Fruit fly (Drosophila melanogaster): ENCODE data around the gene CG4073.
A peak's percentile ranks its signal among the peaks of the same experiment; 100 is the strongest.

CG4073 gene

DNA sequence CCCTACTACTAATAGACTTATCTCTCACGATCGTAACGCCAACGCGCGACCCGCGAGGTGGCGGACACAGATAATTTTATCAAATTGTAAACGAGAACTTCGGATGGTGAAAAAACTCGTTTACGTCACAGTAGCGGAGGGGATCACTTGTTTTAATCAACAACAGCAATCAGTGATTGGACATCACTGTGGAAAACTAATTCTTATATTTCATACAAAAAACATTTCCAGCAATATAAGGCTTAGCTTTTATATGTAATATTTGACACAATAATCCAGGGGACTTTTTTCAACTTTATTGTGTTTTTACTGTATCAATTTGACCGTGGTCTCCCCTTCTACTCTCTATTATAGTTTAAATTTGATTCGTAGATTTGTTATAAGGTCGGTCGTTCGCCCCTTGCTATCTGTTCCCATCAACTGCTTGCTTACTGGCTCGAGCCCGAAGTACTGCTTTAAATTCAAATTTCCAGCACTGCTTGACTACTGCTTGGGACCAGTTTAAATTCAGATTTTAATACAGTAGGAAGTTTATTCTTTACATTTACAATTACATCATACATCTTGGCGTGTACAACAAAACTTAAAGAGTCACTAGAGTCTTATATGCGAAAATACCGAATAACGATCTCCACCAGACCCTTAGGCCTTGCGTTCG, 37.2 kb upstream of the CG4073 start, which contains the start of gene CG6465 (continued):
- TF ChIP-seq Jarid2 (GFP tag; optimal IDR thresholded peaks at IDR 0.05) (peak; percentile 15), eyg (GFP tag; optimal IDR thresholded peaks at IDR 0.05) (no peak), Deaf1 (tag; optimal IDR thresholded peaks at IDR 0.05) (peak; percentile 61), pita (GFP tag; optimal IDR thresholded peaks at IDR 0.05) (peak; percentile 71), Dip3 (GFP tag; optimal IDR thresholded peaks at IDR 0.05) (no peak)

DNA sequence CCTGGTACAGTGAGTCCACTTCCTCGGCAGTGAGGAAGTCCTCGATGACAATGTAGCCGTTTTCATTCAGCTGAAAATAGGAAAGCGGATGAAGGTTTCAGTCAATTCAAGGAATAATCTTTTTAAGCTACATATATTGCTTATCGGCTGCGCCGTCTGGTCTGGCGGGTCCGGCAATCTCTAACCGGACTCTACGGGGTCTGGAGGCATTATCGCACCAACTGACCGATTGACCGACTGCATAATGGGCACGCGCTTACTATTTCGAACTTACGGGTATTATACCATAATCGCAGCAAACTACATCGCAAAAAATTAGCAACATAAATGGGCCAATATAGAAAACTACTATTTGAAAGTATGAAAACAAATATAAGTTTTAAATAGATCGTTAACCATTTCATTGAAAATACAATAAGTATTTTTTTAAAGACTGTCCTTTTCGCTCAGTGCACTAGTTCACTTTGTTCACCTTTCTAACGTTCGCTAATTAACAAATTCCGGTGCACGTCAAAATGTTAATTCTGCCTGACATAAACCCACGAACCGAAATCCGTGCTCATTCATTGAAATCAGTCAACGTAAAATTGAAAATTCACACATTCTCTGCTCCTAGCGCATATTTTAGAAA, 35.5 kb upstream of the CG4073 start:
- TF ChIP-seq CG34376 (GFP tag; optimal IDR thresholded peaks at IDR 0.05) (no peak), CG15696 (tag; optimal IDR thresholded peaks at IDR 0.05) (no peak), Ptx1 (GFP tag; IDR thresholded peaks at IDR 0.05) (peak; percentile 25; the same call in 1 of the 2 replicates), CG13123 (GFP tag; optimal IDR thresholded peaks at IDR 0.05) (no peak), CG7963 (GFP tag; IDR thresholded peaks at IDR 0.05; ENCODE audit: partially characterized antibody) (no peak), CG5180 (GFP tag; optimal IDR thresholded peaks at IDR 0.05) (no peak), CG8089 (GFP tag; optimal IDR thresholded peaks at IDR 0.05) (no peak), onecut (GFP tag; IDR thresholded peaks at IDR 0.05) (no peak), fd96Cb (tag; optimal IDR thresholded peaks at IDR 0.05) (no peak), pzg (GFP tag; optimal IDR thresholded peaks at IDR 0.05) (no peak), CTCF (GFP tag; optimal IDR thresholded peaks at IDR 0.05) (no peak), CG10366 (GFP tag; IDR thresholded peaks at IDR 0.05) (peak; percentile 30; the same call in 1 of the 2 replicates), h (optimal IDR thresholded peaks at IDR 0.05) (no peak), esg (GFP tag; conservative IDR thresholded peaks at IDR 0.05) (0 out of 2 replicates have a peak, but pooled peaks have one; percentile 7), Awh (GFP tag; IDR thresholded peaks at IDR 0.05) (no peak), CG3995 (GFP tag; optimal IDR thresholded peaks at IDR 0.05) (no peak), Myb (GFP tag; optimal IDR thresholded peaks at IDR 0.05) (no peak), CG17385 (GFP tag; optimal IDR thresholded peaks at IDR 0.05) (no peak), CG2889 (GFP tag; IDR thresholded peaks at IDR 0.05) (no peak), CG9817 (tag; optimal IDR thresholded peaks at IDR 0.05) (no peak), Bgb (GFP tag; IDR thresholded peaks at IDR 0.05; ENCODE audit: partially characterized antibody) (no peak), CG8478 (optimal IDR thresholded peaks at IDR 0.05) (no peak), nom (GFP tag; optimal IDR thresholded peaks at IDR 0.05) (no peak), CG9437 (GFP tag; optimal IDR thresholded peaks at IDR 0.05) (no peak), CG7786 (GFP tag; optimal IDR thresholded peaks at IDR 0.05) (no peak), Oli (tag; optimal IDR thresholded peaks at IDR 0.05) (peak; percentile 22), gem (tag; optimal IDR thresholded peaks at IDR 0.05) (peak; percentile 51), mirr (GFP tag; optimal IDR thresholded peaks at IDR 0.05) (no peak), Eip74EF (GFP tag; optimal IDR thresholded peaks at IDR 0.05) (no peak), CG2712 (tag; optimal IDR thresholded peaks at IDR 0.05) (peak; percentile 22), CG8765 (GFP tag; IDR thresholded peaks at IDR 0.05) (no peak), sr (GFP tag; IDR thresholded peaks at IDR 0.05) (no peak), CkIIα-i1 (GFP tag; IDR thresholded peaks at IDR 0.05) (no peak), Lim3 (GFP tag; IDR thresholded peaks at IDR 0.05) (no peak), CG17568 (GFP tag; optimal IDR thresholded peaks at IDR 0.05) (no peak), cas (GFP tag; IDR thresholded peaks at IDR 0.05) (no peak), al (GFP tag; IDR thresholded peaks at IDR 0.05) (no peak), ATbp (GFP tag; optimal IDR thresholded peaks at IDR 0.05) (peak; percentile 17), yki (optimal IDR thresholded peaks at IDR 0.05) (no peak), NC2β (GFP tag; optimal IDR thresholded peaks at IDR 0.05) (no peak), CG17912 (GFP tag; optimal IDR thresholded peaks at IDR 0.05) (no peak), oc (tag; optimal IDR thresholded peaks at IDR 0.05) (no peak), trh (GFP tag; optimal IDR thresholded peaks at IDR 0.05) (no peak), Stat92E (GFP tag; optimal IDR thresholded peaks at IDR 0.05) (no peak)
